Worm (Caenorhabditis elegans): ENCODE measurements around the gene ulp-2.
A peak's percentile ranks its signal among the peaks of the same experiment; 100 is the strongest.

DNA sequence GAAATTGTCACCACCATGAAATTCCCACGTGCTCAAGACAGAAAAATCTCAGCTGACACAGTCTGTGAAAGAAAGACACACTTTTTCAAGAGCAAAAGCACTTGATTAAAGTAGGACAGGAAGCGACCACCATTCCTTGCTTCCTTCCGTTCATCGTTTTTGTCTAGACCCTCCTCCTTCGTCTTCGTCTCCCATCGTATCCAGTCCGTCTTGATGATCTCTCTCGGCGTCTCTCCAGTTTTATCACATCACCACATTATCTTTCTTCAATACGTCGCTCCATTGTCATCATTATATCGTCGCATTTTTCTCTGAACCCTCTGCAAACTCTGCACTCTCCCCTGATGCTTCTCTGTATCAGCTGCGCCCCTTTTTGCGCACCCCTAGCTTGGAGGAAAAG is 51.5 kb downstream of the ulp-2 start:
- TF ChIP-seq unc-62 (GFP tag; optimal IDR thresholded peaks at IDR 0.05) (peak; percentile 76), mab-5 (tag; optimal IDR thresholded peaks at IDR 0.05) (no peak)
